Worm (Caenorhabditis elegans) whole organism, L4 larva: Measurements from ENCODE around the gene Y57A10C.8.

Experiments
- F10B5.3 ChIP-seq: sonication (generic microtip); optimal IDR thresholded peaks from 2 replicates; lab custom pipeline; 2016; ENCODE audit warnings: mild to moderate bottlenecking, missing genetic modification characterization, missing compliant biosample characterization
- R02D3.7 ChIP-seq: fragments of 150-350 bp; sonication (generic microtip); optimal IDR thresholded peaks from 3 replicates; lab custom pipeline; 2014; ENCODE audit warnings: missing biosample characterization, missing genetic modification characterization
- aha-1 ChIP-seq: fragments of 150-350 bp; peaks from one replicate; lab custom pipeline; 2014; ENCODE audit warnings: missing biosample characterization, missing genetic modification characterization
- ceh-44 ChIP-seq: fragments of 200-800 bp; sonication (Bioruptor generic); IDR thresholded peaks from 2 replicates; pipeline ENCODE4 v1.3.6; 2022; ENCODE audit warnings: missing genetic modification reagents, missing genetic modification characterization, missing compliant biosample characterization
- daf-16 ChIP-seq, 3 experiments: sonication (generic microtip); optimal IDR thresholded peaks; 2 replicates each; lab custom pipeline; 2016 to 2017; ENCODE audit warnings: missing genetic modification characterization in 3 of 3, missing genetic modification reagents in 3 of 3, mild to moderate bottlenecking in 2 of 3, missing compliant biosample characterization in 2 of 3, missing biosample characterization in 1 of 3, moderate library complexity in 1 of 3
- daf-8 ChIP-seq: fragments of 200-800 bp; sonication (Bioruptor generic); IDR thresholded peaks from 2 replicates; pipeline ENCODE4 v1.3.6; 2022; ENCODE audit warnings: missing genetic modification characterization, missing compliant biosample characterization
- dmd-8 ChIP-seq: fragments of 200-800 bp; sonication (Bioruptor generic); IDR thresholded peaks from 2 replicates; pipeline ENCODE4 v1.3.6; 2022; ENCODE audit warnings: missing genetic modification characterization, missing compliant biosample characterization
- dmd-9 ChIP-seq: fragments of 200-800 bp; sonication (Bioruptor generic); IDR thresholded peaks from 2 replicates; pipeline ENCODE4 v1.3.6; 2022; ENCODE audit warnings: missing genetic modification reagents, missing genetic modification characterization, missing compliant biosample characterization
- fkh-10 ChIP-seq: fragments of 150-350 bp; optimal IDR thresholded peaks from 2 replicates; lab custom pipeline; 2014; ENCODE audit warnings: missing biosample characterization, missing genetic modification reagents, missing genetic modification characterization
- hlh-30 ChIP-seq: sonication (generic microtip); optimal IDR thresholded peaks from 2 replicates; lab custom pipeline; 2017; ENCODE audit warnings: antibody characterized with exemption, mild to moderate bottlenecking, missing genetic modification characterization, missing compliant biosample characterization; ENCODE audit not compliant: insufficient read depth
- jun-1 ChIP-seq: fragments of 150-350 bp; optimal IDR thresholded peaks from 2 replicates; lab custom pipeline; 2014; ENCODE audit warnings: missing biosample characterization, missing genetic modification reagents, missing genetic modification characterization
- lin-38 ChIP-seq: fragments of 200-800 bp; sonication (Bioruptor generic); IDR thresholded peaks from 2 replicates; pipeline ENCODE4 v1.3.6; 2022; ENCODE audit warnings: missing genetic modification reagents, missing genetic modification characterization, missing compliant biosample characterization
- lir-3 ChIP-seq: sonication (generic microtip); optimal IDR thresholded peaks from 2 replicates; lab custom pipeline; 2016; ENCODE audit warnings: mild to moderate bottlenecking, missing genetic modification characterization, missing compliant biosample characterization
- lsy-2 ChIP-seq, 2 experiments: fragments of 150-350 bp in 1 of 2; sonication (generic microtip) in 1 of 2; optimal IDR thresholded peaks; 2 replicates each; lab custom pipeline; 2014 to 2017; ENCODE audit warnings: missing biosample characterization in 2 of 2, missing genetic modification characterization in 2 of 2
- mdl-1 ChIP-seq, 2 experiments: fragments of 150-350 bp in 1 of 2; sonication (generic microtip) in 1 of 2; optimal IDR thresholded peaks; 2 replicates each; lab custom pipeline; 2014 to 2017; ENCODE audit warnings: missing biosample characterization in 2 of 2, missing genetic modification characterization in 2 of 2
- mep-1 ChIP-seq: fragments of 150-350 bp; sonication (generic microtip); optimal IDR thresholded peaks from 3 replicates; lab custom pipeline; 2014; ENCODE audit warnings: missing biosample characterization, missing genetic modification characterization
- mes-2 ChIP-seq: sonication (generic microtip); optimal IDR thresholded peaks from 2 replicates; lab custom pipeline; 2016; ENCODE audit warnings: missing genotype, mild to moderate bottlenecking, missing genetic modification characterization, missing compliant biosample characterization; ENCODE audit not compliant: poor library complexity, severe bottlenecking
- nhr-11 ChIP-seq: fragments of 150-350 bp; optimal IDR thresholded peaks from 2 replicates; lab custom pipeline; 2014; ENCODE audit warnings: missing biosample characterization, missing genetic modification characterization
- nhr-237 ChIP-seq: sonication (generic microtip); optimal IDR thresholded peaks from 2 replicates; lab custom pipeline; 2017; ENCODE audit warnings: missing biosample characterization, missing genetic modification characterization
- nhr-6 ChIP-seq: fragments of 150-350 bp; optimal IDR thresholded peaks from 2 replicates; lab custom pipeline; 2014; ENCODE audit warnings: missing biosample characterization, missing genetic modification characterization
- rbr-2 ChIP-seq: sonication (generic microtip); optimal IDR thresholded peaks from 2 replicates; lab custom pipeline; 2016; ENCODE audit warnings: missing genotype, missing genetic modification characterization, missing compliant biosample characterization
- skn-1 ChIP-seq: fragments of 150-350 bp; optimal IDR thresholded peaks from 2 replicates; lab custom pipeline; 2014; ENCODE audit warnings: missing biosample characterization, missing genetic modification characterization
- snpc-1.2 ChIP-seq: fragments of 200-800 bp; sonication (Bioruptor generic); IDR thresholded peaks from 2 replicates; pipeline ENCODE4 v1.3.6; 2022; ENCODE audit warnings: missing genetic modification reagents, missing genetic modification characterization, missing compliant biosample characterization
- unc-39 ChIP-seq: sonication (generic microtip); optimal IDR thresholded peaks from 2 replicates; lab custom pipeline; 2017; ENCODE audit warnings: missing biosample characterization, missing genetic modification characterization
- vab-7 ChIP-seq: fragments of 200-800 bp; sonication (Bioruptor generic); IDR thresholded peaks from 2 replicates; pipeline ENCODE4 v1.3.6; 2022; ENCODE audit warnings: missing genetic modification reagents, missing genetic modification characterization, missing compliant biosample characterization
- zag-1 ChIP-seq: fragments of 150-350 bp; optimal IDR thresholded peaks from 2 replicates; lab custom pipeline; 2014; ENCODE audit warnings: missing biosample characterization, missing genetic modification characterization

Gene Y57A10C.8

DNA sequence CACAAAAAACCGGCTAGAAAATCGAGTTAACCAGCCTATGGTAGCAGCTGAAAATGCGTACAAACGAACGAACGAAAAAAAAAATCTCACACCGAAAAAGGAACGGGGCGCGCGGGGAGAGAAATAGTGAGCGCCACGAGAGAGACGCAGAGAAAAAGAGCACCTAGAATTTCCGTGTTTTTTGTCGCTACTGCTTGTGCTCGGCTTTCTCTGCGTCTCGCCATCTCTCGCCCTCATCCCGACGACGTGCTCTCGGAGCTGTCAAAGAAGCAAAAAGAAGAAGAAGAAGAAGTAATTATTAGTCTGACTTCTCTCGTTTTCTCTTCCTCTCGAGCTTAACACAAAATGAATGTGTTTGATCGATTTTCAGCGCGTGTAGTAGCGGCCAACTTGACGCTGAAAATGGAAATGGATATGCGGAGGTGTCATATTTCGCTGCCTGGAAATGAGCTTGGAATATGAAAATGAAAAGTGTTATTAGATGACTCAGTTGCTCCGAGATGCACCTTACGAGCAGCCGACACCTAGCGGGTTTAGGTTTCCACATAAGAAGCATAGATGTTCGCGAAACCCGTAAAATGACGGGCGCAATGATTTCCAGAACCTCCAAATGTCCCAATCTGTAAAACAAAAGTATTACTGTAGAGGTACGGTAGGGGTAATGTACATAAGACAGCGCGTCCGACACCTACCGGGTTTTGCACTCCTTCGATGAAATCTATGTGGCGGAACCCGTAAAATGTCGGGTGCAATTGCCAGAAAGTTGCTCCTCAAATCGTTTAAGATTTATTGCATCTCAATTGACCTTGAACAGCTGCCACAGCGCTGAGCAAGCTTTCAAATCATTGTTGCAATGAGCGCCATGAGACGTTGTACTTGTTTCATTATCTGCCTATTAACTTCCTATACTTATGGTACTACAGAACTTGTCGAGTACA lies 46.7 kb downstream of the Y57A10C.8 start, which contains the start of gene btb-14 (continued):
- TF ChIP-seq skn-1 (no peak), lin-38 (GFP tag; lab: Robert Waterston, UW) (no peak), vab-7 (no peak), jun-1 (tag; lab: Kevin White, UChicago) (no peak), fkh-10 (GFP tag; lab: Kevin White, UChicago) (no peak)

DNA sequence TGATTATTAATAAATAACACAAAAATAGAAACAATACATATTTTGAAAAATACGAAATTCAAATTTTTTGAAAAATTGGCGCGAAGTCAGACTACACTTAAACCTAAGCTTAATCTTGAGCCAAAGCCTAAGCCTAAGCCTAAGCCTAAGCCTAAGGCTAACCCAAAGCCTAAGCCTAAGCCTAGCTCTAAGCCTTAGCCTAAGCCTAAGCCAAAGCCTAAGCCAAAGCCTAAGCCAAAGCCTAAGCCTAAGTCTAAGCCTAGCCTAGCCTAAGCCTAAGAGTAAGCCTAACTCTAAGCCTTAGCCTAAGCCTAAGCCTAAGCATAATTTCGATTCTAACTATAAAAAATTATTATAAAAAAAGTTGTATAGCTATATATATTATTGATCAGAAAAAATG lies 48.8 kb downstream of the Y57A10C.8 start:
- TF ChIP-seq lir-3 (tag; lab: Kevin White, UChicago) (no peak), mdl-1 (tag; optimal IDR thresholded peaks at IDR 0.05; lab: Kevin White, UChicago) (no peak), dmd-9 (GFP tag; lab: Robert Waterston, UW) (no peak), dmd-8 (GFP tag; lab: Robert Waterston, UW) (no peak)

DNA sequence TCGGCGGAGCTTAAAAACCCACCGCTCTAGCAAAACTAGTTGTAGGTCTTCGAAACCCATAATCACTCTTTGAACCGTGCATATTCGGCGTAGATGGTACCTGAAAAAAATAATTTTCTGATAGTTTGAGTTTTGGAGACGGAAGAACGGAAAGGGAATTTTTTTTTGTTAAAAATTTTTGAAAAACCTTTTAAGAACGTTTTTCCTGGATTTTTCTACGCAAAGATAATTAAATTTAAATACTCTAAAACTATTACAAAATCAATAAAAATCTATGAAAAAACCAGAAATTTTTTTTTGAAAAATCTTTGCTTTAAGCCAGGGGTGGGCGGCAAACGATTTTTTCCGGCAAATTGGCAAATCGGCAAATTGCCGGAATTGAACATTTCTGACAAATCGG lies 50.2 kb downstream of the Y57A10C.8 start, which contains the start of gene marc-5:
Gene marc-5, minus strand, starts transcription at position 101 of the 400 bp plus-strand sequence.
- TF ChIP-seq R02D3.7 (no peak), nhr-237 (tag; lab: Kevin White, UChicago) (no peak)

DNA sequence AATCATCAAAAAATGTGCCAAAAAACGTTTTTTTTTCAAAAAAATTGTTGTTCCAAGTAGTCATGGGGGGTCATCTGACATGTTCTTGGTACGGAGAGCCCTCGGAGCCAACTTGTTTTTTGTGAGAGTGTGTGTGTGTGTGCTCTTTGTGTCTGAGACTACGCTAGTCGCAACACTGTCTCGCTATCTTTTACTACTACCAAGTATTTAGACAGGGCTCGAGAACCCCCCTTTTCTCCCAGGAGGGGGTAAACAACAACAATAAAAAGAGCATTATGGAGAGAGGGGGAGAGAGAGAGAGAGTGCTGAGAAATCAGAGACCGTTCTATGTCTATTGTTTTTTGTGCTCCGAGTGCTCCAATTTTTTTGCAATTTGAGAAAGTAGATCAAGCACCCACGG lies 50.9 kb downstream of the Y57A10C.8 start:
- TF ChIP-seq aha-1 (tag; lab: Kevin White, UChicago) (no peak), F10B5.3 (no peak), nhr-11 (peak; percentile 18), lsy-2 (tag; optimal IDR thresholded peaks at IDR 0.05; lab: Kevin White, UChicago) (peak in 1 of 2 experiments; percentile 8), mes-2 (tag; lab: Kevin White, UChicago) (peak; percentile 33), ceh-44 (GFP tag; lab: Robert Waterston, UW) (no peak), mdl-1 (tag; optimal IDR thresholded peaks at IDR 0.05; lab: Kevin White, UChicago) (peak in 1 of 2 experiments; percentile 23), hlh-30 (tag; lab: Kevin White, UChicago) (peak; percentile 53), zag-1 (tag; lab: Kevin White, UChicago) (no peak), lin-38 (GFP tag; lab: Robert Waterston, UW) (no peak), daf-8 (GFP tag; lab: Robert Waterston, UW) (no peak), mep-1 (tag; lab: Kevin White, UChicago) (peak; percentile 35), unc-39 (tag; lab: Kevin White, UChicago) (no peak), nhr-6 (tag; lab: Kevin White, UChicago) (peak; percentile 35), rbr-2 (tag; lab: Kevin White, UChicago) (peak; percentile 42), daf-16 (GFP tag; optimal IDR thresholded peaks at IDR 0.05; lab: Kevin White, UChicago) (peak in 1 of 2 experiments; percentile 65), daf-16 (tag; optimal IDR thresholded peaks at IDR 0.05; lab: Kevin White, UChicago) (peak; percentile 66), snpc-1.2 (GFP tag; lab: Robert Waterston, UW) (no peak)
